Worm (Caenorhabditis elegans) whole organism, young adult: Measurements from ENCODE around the gene Y32H12A.7.

Experiments used
- B0019.2 ChIP-seq: fragments of 200-800 bp; sonication (Bioruptor generic); conservative IDR thresholded peaks from 2 replicates; pipeline ENCODE4 v1.3.6; 2022; ENCODE audit warnings: missing genetic modification reagents, missing genetic modification characterization, missing compliant biosample characterization
- B0035.1 ChIP-seq: sonication (generic microtip); optimal IDR thresholded peaks from 2 replicates; lab custom pipeline; 2016; ENCODE audit warnings: missing genetic modification characterization, mild to moderate bottlenecking, missing compliant biosample characterization, missing genotype, missing genetic modification reagents
- B0261.1 ChIP-seq: sonication (generic microtip); optimal IDR thresholded peaks from 2 replicates; lab custom pipeline; 2016; ENCODE audit warnings: mild to moderate bottlenecking, missing genetic modification characterization, moderate library complexity, missing compliant biosample characterization
- F10E7.11 ChIP-seq: sonication (generic microtip); optimal IDR thresholded peaks from 2 replicates; lab custom pipeline; 2017; ENCODE audit warnings: mild to moderate bottlenecking, missing genetic modification characterization, moderate library complexity, missing compliant biosample characterization
- F37B4.10 ChIP-seq: fragments of 200-800 bp; sonication (Bioruptor generic); IDR thresholded peaks from 2 replicates; pipeline ENCODE4 v1.3.6; 2022; ENCODE audit warnings: missing genetic modification characterization, missing compliant biosample characterization
- F49E8.2 ChIP-seq: sonication (generic microtip); optimal IDR thresholded peaks from 3 replicates; lab custom pipeline; 2017; ENCODE audit warnings: missing genetic modification characterization, mild to moderate bottlenecking, missing compliant biosample characterization, antibody characterized with exemption, moderate library complexity; ENCODE audit not compliant: insufficient read depth
- F57A8.1 ChIP-seq: fragments of 200-800 bp; sonication (Bioruptor generic); optimal IDR thresholded peaks from 2 replicates; lab custom pipeline; 2018; ENCODE audit warnings: mild to moderate bottlenecking, missing genetic modification characterization, moderate library complexity, missing compliant biosample characterization
- K12H6.12 ChIP-seq: fragments of 200-800 bp; sonication (Bioruptor generic); optimal IDR thresholded peaks from 2 replicates; lab custom pipeline; 2018; ENCODE audit warnings: mild to moderate bottlenecking, missing genetic modification characterization, missing compliant biosample characterization
- Y53G8AR.9 ChIP-seq: fragments of 200-800 bp; sonication (Bioruptor generic); conservative IDR thresholded peaks from 2 replicates; pipeline ENCODE4 v1.3.6; 2022; ENCODE audit warnings: missing genetic modification reagents, missing genetic modification characterization, missing compliant biosample characterization
- Y56A3A.18 ChIP-seq: fragments of 200-800 bp; sonication (Bioruptor generic); IDR thresholded peaks from 2 replicates; pipeline ENCODE4 v1.3.6; 2022; ENCODE audit warnings: missing genetic modification reagents, missing genetic modification characterization, missing compliant biosample characterization
- Y67H2A.10 ChIP-seq: fragments of 200-800 bp; sonication (Bioruptor generic); conservative IDR thresholded peaks from 2 replicates; pipeline ENCODE4 v1.3.6; 2022; ENCODE audit warnings: missing genetic modification reagents, missing genetic modification characterization, missing compliant biosample characterization
- Y79H2A.3 ChIP-seq: fragments of 200-800 bp; sonication (Bioruptor generic); conservative IDR thresholded peaks from 2 replicates; pipeline ENCODE4 v1.3.6; 2022; ENCODE audit warnings: missing genetic modification reagents, missing genetic modification characterization, missing compliant biosample characterization
- Y95B8A.8 ChIP-seq: fragments of 200-800 bp; sonication (Bioruptor generic); IDR thresholded peaks from 2 replicates; pipeline ENCODE4 v1.3.6; 2022; ENCODE audit warnings: missing genetic modification reagents, missing genetic modification characterization, missing compliant biosample characterization
- akir-1 ChIP-seq: fragments of 200-800 bp; sonication (Bioruptor generic); optimal IDR thresholded peaks from 2 replicates; lab custom pipeline; 2018; ENCODE audit warnings: mild to moderate bottlenecking, missing genetic modification characterization, moderate library complexity, missing compliant biosample characterization
- ama-1 ChIP-seq, 3 experiments: fragments of 150-350 bp in 1 of 3; sonication (generic microtip) in 2 of 3; optimal IDR thresholded peaks; 2 replicates each; lab custom pipeline; 2014 to 2018; ENCODE audit warnings: missing biosample characterization in 2 of 3, missing genetic modification characterization in 2 of 3, missing genetic modification reagents in 2 of 3
- aptf-2 ChIP-seq: fragments of 200-800 bp; sonication (Bioruptor generic); conservative IDR thresholded peaks from 2 replicates; pipeline ENCODE4 v1.3.6; 2022; ENCODE audit warnings: missing genetic modification reagents, missing genetic modification characterization, missing compliant biosample characterization
- aptf-3 ChIP-seq: fragments of 200-800 bp; sonication (Bioruptor generic); IDR thresholded peaks from 2 replicates; pipeline ENCODE4 v1.3.6; 2022; ENCODE audit warnings: missing genetic modification characterization, missing compliant biosample characterization
- attf-3 ChIP-seq: fragments of 200-800 bp; sonication (Bioruptor generic); conservative IDR thresholded peaks from 2 replicates; pipeline ENCODE4 v1.3.6; 2022; ENCODE audit warnings: missing genetic modification reagents, missing genetic modification characterization, missing compliant biosample characterization
- bed-2 ChIP-seq: fragments of 200-800 bp; sonication (Bioruptor generic); IDR thresholded peaks from 2 replicates; pipeline ENCODE4 v1.3.6; 2022; ENCODE audit warnings: missing genetic modification reagents, missing genetic modification characterization, missing compliant biosample characterization
- cebp-1 ChIP-seq, 2 experiments: fragments of 200-800 bp in 1 of 2; sonication (Bioruptor generic) in 1 of 2; sonication (generic microtip) in 1 of 2; IDR thresholded peaks in 1 of 2; optimal IDR thresholded peaks in 1 of 2; 2 replicates each; pipeline versions ENCODE4 v1.3.6 to Lab custom; 2017 to 2022; ENCODE audit warnings: missing compliant biosample characterization in 2 of 2, missing genetic modification characterization in 2 of 2, mild to moderate bottlenecking in 1 of 2, missing genetic modification reagents in 1 of 2, moderate library complexity in 1 of 2
- ceh-79 ChIP-seq: sonication (generic microtip); optimal IDR thresholded peaks from 2 replicates; lab custom pipeline; 2017; ENCODE audit warnings: mild to moderate bottlenecking, missing genetic modification characterization, missing compliant biosample characterization
- chd-7 ChIP-seq: sonication (generic microtip); optimal IDR thresholded peaks from 2 replicates; lab custom pipeline; 2016; ENCODE audit warnings: mild to moderate bottlenecking, missing genetic modification characterization, moderate library complexity, missing compliant biosample characterization
- hrde-1 ChIP-seq: sonication (generic microtip); optimal IDR thresholded peaks from 2 replicates; lab custom pipeline; 2016; ENCODE audit warnings: missing genetic modification characterization, mild to moderate bottlenecking, missing compliant biosample characterization, moderate library complexity, missing genotype, missing genetic modification reagents, borderline replicate concordance
- lag-1 ChIP-seq: fragments of 200-800 bp; sonication (Bioruptor generic); IDR thresholded peaks from 2 replicates; pipeline ENCODE4 v1.3.6; 2022; ENCODE audit warnings: missing genetic modification reagents, missing genetic modification characterization, missing compliant biosample characterization
- lin-54 ChIP-seq: fragments of 200-800 bp; sonication (Bioruptor generic); optimal IDR thresholded peaks from 2 replicates; lab custom pipeline; 2018; ENCODE audit warnings: mild to moderate bottlenecking, missing genetic modification characterization, missing compliant biosample characterization
- lsl-1 ChIP-seq: fragments of 200-800 bp; sonication (Bioruptor generic); optimal IDR thresholded peaks from 2 replicates; lab custom pipeline; 2018; ENCODE audit warnings: mild to moderate bottlenecking, missing genetic modification characterization, moderate library complexity, missing compliant biosample characterization
- lsy-27 ChIP-seq: sonication (generic microtip); optimal IDR thresholded peaks from 2 replicates; lab custom pipeline; 2017; ENCODE audit warnings: missing genetic modification characterization, mild to moderate bottlenecking, missing compliant biosample characterization, antibody characterized with exemption, missing genotype, borderline replicate concordance; ENCODE audit not compliant: insufficient read depth
- madf-8 ChIP-seq: fragments of 200-800 bp; sonication (Bioruptor generic); conservative IDR thresholded peaks from 2 replicates; pipeline ENCODE4 v1.3.6; 2022; ENCODE audit warnings: missing genetic modification reagents, missing genetic modification characterization, missing compliant biosample characterization
- mcd-1 ChIP-seq: fragments of 200-800 bp; sonication (Bioruptor generic); IDR thresholded peaks from 2 replicates; pipeline ENCODE4 v1.3.6; 2022; ENCODE audit warnings: missing genetic modification reagents, missing genetic modification characterization, missing compliant biosample characterization
- mel-28 ChIP-seq: sonication (generic microtip); optimal IDR thresholded peaks from 2 replicates; lab custom pipeline; 2016; ENCODE audit warnings: borderline replicate concordance, mild to moderate bottlenecking, missing genetic modification characterization, missing compliant biosample characterization
- mes-4 ChIP-seq: sonication (generic microtip); optimal IDR thresholded peaks from 2 replicates; lab custom pipeline; 2016; ENCODE audit warnings: missing genotype, missing genetic modification characterization, missing compliant biosample characterization
- mxl-1 ChIP-seq: sonication (generic microtip); optimal IDR thresholded peaks from 2 replicates; lab custom pipeline; 2016; ENCODE audit warnings: missing genetic modification characterization, missing compliant biosample characterization
- nfyb-1 ChIP-seq: fragments of 200-800 bp; sonication (Bioruptor generic); IDR thresholded peaks from 2 replicates; pipeline ENCODE4 v1.3.6; 2022; ENCODE audit warnings: missing genetic modification reagents, missing genetic modification characterization, missing compliant biosample characterization
- nhr-90 ChIP-seq: sonication (generic microtip); optimal IDR thresholded peaks from 2 replicates; lab custom pipeline; 2016; ENCODE audit warnings: missing genotype, mild to moderate bottlenecking, missing genetic modification characterization, missing compliant biosample characterization
- rcor-1 ChIP-seq: fragments of 200-800 bp; sonication (Bioruptor generic); IDR thresholded peaks from 2 replicates; pipeline ENCODE4 v1.3.6; 2022; ENCODE audit warnings: missing genetic modification reagents, missing genetic modification characterization, missing compliant biosample characterization
- repo-1 ChIP-seq: sonication (generic microtip); optimal IDR thresholded peaks from 2 replicates; lab custom pipeline; 2017; ENCODE audit warnings: mild to moderate bottlenecking, missing genetic modification characterization, missing compliant biosample characterization
- sdz-38 ChIP-seq: sonication (generic microtip); optimal IDR thresholded peaks from 2 replicates; lab custom pipeline; 2016; ENCODE audit warnings: missing genotype, missing genetic modification characterization, missing compliant biosample characterization
- sea-2 ChIP-seq: fragments of 200-800 bp; sonication (Bioruptor generic); IDR thresholded peaks from 2 replicates; pipeline ENCODE4 v1.3.6; 2022; ENCODE audit warnings: missing genetic modification characterization, missing compliant biosample characterization
- snpc-1.3 ChIP-seq: sonication (generic microtip); optimal IDR thresholded peaks from 2 replicates; lab custom pipeline; 2017; ENCODE audit warnings: missing genetic modification characterization, mild to moderate bottlenecking, missing compliant biosample characterization, antibody characterized with exemption, moderate library complexity, missing genotype, missing genetic modification reagents; ENCODE audit not compliant: insufficient read depth
- somi-1 ChIP-seq: fragments of 200-800 bp; sonication (Bioruptor generic); optimal IDR thresholded peaks from 2 replicates; lab custom pipeline; 2018; ENCODE audit warnings: mild to moderate bottlenecking, missing genetic modification characterization, missing compliant biosample characterization
- tbx-9 ChIP-seq: sonication (generic microtip); optimal IDR thresholded peaks from 2 replicates; lab custom pipeline; 2016; ENCODE audit warnings: borderline replicate concordance, missing genetic modification characterization, inconsistent platforms, missing compliant biosample characterization
- unc-130 ChIP-seq: sonication (generic microtip); optimal IDR thresholded peaks from 2 replicates; lab custom pipeline; 2016; ENCODE audit warnings: missing genetic modification reagents, missing genetic modification characterization, missing compliant biosample characterization
- unc-62 ChIP-seq: fragments of 150-350 bp; optimal IDR thresholded peaks from 2 replicates; lab custom pipeline; 2014; ENCODE audit warnings: missing biosample characterization, missing genetic modification reagents, missing genetic modification characterization
- ztf-22 ChIP-seq: fragments of 200-800 bp; sonication (Bioruptor generic); optimal IDR thresholded peaks from 2 replicates; lab custom pipeline; 2018; ENCODE audit warnings: mild to moderate bottlenecking, missing genetic modification characterization, moderate library complexity, missing compliant biosample characterization
- ztf-25 ChIP-seq: fragments of 200-800 bp; sonication (Bioruptor generic); IDR thresholded peaks from 2 replicates; pipeline ENCODE4 v1.3.6; 2022; ENCODE audit warnings: missing genetic modification reagents, missing genetic modification characterization, missing compliant biosample characterization
- ztf-28 ChIP-seq: fragments of 200-800 bp; sonication (Bioruptor generic); IDR thresholded peaks from 2 replicates; pipeline ENCODE4 v1.3.6; 2022; ENCODE audit warnings: missing genetic modification reagents, missing genetic modification characterization, missing compliant biosample characterization
- ztf-3 ChIP-seq: fragments of 200-800 bp; sonication (Bioruptor generic); optimal IDR thresholded peaks from 2 replicates; lab custom pipeline; 2018; ENCODE audit warnings: mild to moderate bottlenecking, missing genetic modification characterization, missing compliant biosample characterization

Gene Y32H12A.7

DNA sequence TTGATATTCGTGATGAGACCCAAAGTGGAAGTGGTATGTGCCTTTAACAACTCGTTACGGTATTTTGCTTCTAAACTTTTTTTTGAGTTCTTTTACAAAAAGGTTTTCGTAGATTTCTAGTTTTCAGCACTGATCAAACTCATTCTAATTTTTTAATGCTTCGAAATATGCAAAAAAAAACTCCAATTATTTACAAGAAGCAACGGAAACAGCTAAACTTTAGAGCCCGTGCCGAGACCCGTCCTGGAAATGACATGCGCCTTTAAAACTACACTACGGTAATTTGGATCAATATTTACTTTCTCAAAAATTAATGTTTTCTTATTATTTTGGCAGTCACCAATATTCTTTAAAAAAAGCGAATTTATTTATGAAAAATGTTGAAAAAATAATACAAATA lies 4.7 kb downstream of the Y32H12A.7 start (continued):
- TF ChIP-seq F10E7.11 (tag; lab: Kevin White, UChicago) (no peak), unc-62 (GFP tag; lab: Kevin White, UChicago) (no peak), aptf-2 (GFP tag; lab: Robert Waterston, UW) (no peak), F57A8.1 (no peak), sea-2 (GFP tag; lab: Robert Waterston, UW) (no peak), mes-4 (tag; lab: Kevin White, UChicago) (no peak), attf-3 (GFP tag; lab: Robert Waterston, UW) (no peak), Y53G8AR.9 (GFP tag; lab: Robert Waterston, UW) (no peak), ztf-28 (GFP tag; lab: Robert Waterston, UW) (no peak), ztf-22 (GFP tag; lab: Kevin White, UChicago) (no peak), chd-7 (no peak), nfyb-1 (GFP tag; lab: Robert Waterston, UW) (no peak), mcd-1 (GFP tag; lab: Robert Waterston, UW) (no peak), ceh-79 (tag; lab: Kevin White, UChicago) (no peak), lag-1 (no peak), lin-54 (GFP tag; lab: Kevin White, UChicago) (peak; percentile 28), sdz-38 (no peak), Y95B8A.8 (GFP tag; lab: Robert Waterston, UW) (0 out of 2 replicates have a peak, but pooled peaks have one; percentile 28), lsl-1 (peak; percentile 99), rcor-1 (GFP tag; lab: Robert Waterston, UW) (0 out of 2 replicates have a peak, but pooled peaks have one; percentile 9), mel-28 (no peak), bed-2 (no peak), repo-1 (tag; lab: Kevin White, UChicago) (no peak), somi-1 (no peak), lsy-27 (no peak), mxl-1 (tag; lab: Kevin White, UChicago) (no peak), hrde-1 (no peak), Y79H2A.3 (GFP tag; lab: Robert Waterston, UW) (0 out of 2 replicates have a peak, but pooled peaks have one; percentile 20), F49E8.2 (no peak), unc-130 (GFP tag; lab: Kevin White, UChicago) (no peak), Y67H2A.10 (GFP tag; lab: Robert Waterston, UW) (no peak), cebp-1 (GFP tag; IDR thresholded peaks at IDR 0.05; lab: Robert Waterston, UW) (no peak), cebp-1 (tag; optimal IDR thresholded peaks at IDR 0.05; lab: Kevin White, UChicago) (no peak), nhr-90 (tag; lab: Kevin White, UChicago) (no peak), K12H6.12 (tag; lab: Kevin White, UChicago) (no peak), Y56A3A.18 (GFP tag; lab: Robert Waterston, UW) (no peak), B0261.1 (no peak), B0035.1 (tag; lab: Kevin White, UChicago) (no peak), F37B4.10 (GFP tag; lab: Robert Waterston, UW) (no peak), ztf-25 (GFP tag; lab: Robert Waterston, UW) (no peak), B0019.2 (GFP tag; lab: Robert Waterston, UW) (no peak), aptf-3 (GFP tag; lab: Robert Waterston, UW) (no peak), madf-8 (GFP tag; lab: Robert Waterston, UW) (peak; percentile 76), snpc-1.3 (tag; lab: Kevin White, UChicago) (peak; percentile 5), ztf-3 (no peak), ama-1 (optimal IDR thresholded peaks at IDR 0.05; lab: Kevin White, UChicago) (no peak), ama-1 (GFP tag; optimal IDR thresholded peaks at IDR 0.05; lab: Kevin White, UChicago) (no peak), akir-1 (no peak), tbx-9 (tag; lab: Kevin White, UChicago) (no peak)
